Worm (Caenorhabditis elegans) whole organism, young adult: ENCODE data around the gene C06A1.3.

Source experiments
- C06A6.2 ChIP-seq: fragments of 200-800 bp; sonication (Bioruptor generic); conservative IDR thresholded peaks from 2 replicates; pipeline ENCODE4 v1.3.6; 2022; ENCODE audit warnings: missing genetic modification characterization, missing compliant biosample characterization
- C17E4.6 ChIP-seq: fragments of 200-800 bp; sonication (Bioruptor generic); IDR thresholded peaks from 2 replicates; pipeline ENCODE4 v1.3.6; 2022; ENCODE audit warnings: missing genetic modification reagents, missing genetic modification characterization, missing compliant biosample characterization
- D2030.7 ChIP-seq: fragments of 200-800 bp; sonication (Bioruptor generic); IDR thresholded peaks from 2 replicates; pipeline ENCODE4 v1.3.6; 2022; ENCODE audit warnings: missing genetic modification reagents, missing genetic modification characterization, missing compliant biosample characterization
- F22D6.2 ChIP-seq: sonication (generic microtip); optimal IDR thresholded peaks from 2 replicates; lab custom pipeline; 2016; ENCODE audit warnings: mild to moderate bottlenecking, missing genetic modification characterization, missing compliant biosample characterization
- F49E8.2 ChIP-seq: sonication (generic microtip); optimal IDR thresholded peaks from 3 replicates; lab custom pipeline; 2017; ENCODE audit warnings: missing genetic modification characterization, mild to moderate bottlenecking, missing compliant biosample characterization, antibody characterized with exemption, moderate library complexity; ENCODE audit not compliant: insufficient read depth
- Y53G8AR.9 ChIP-seq: fragments of 200-800 bp; sonication (Bioruptor generic); conservative IDR thresholded peaks from 2 replicates; pipeline ENCODE4 v1.3.6; 2022; ENCODE audit warnings: missing genetic modification reagents, missing genetic modification characterization, missing compliant biosample characterization
- Y56A3A.18 ChIP-seq: fragments of 200-800 bp; sonication (Bioruptor generic); IDR thresholded peaks from 2 replicates; pipeline ENCODE4 v1.3.6; 2022; ENCODE audit warnings: missing genetic modification reagents, missing genetic modification characterization, missing compliant biosample characterization
- Y67H2A.10 ChIP-seq: fragments of 200-800 bp; sonication (Bioruptor generic); conservative IDR thresholded peaks from 2 replicates; pipeline ENCODE4 v1.3.6; 2022; ENCODE audit warnings: missing genetic modification reagents, missing genetic modification characterization, missing compliant biosample characterization
- ama-1 ChIP-seq, 3 experiments: fragments of 150-350 bp in 1 of 3; sonication (generic microtip) in 2 of 3; optimal IDR thresholded peaks; 2 replicates each; lab custom pipeline; 2014 to 2018; ENCODE audit warnings: missing biosample characterization in 2 of 3, missing genetic modification characterization in 2 of 3, missing genetic modification reagents in 2 of 3
- aptf-3 ChIP-seq: fragments of 200-800 bp; sonication (Bioruptor generic); IDR thresholded peaks from 2 replicates; pipeline ENCODE4 v1.3.6; 2022; ENCODE audit warnings: missing genetic modification characterization, missing compliant biosample characterization
- attf-6 ChIP-seq: fragments of 200-800 bp; sonication (Bioruptor generic); IDR thresholded peaks from 2 replicates; pipeline ENCODE4 v1.3.6; 2022; ENCODE audit warnings: missing genetic modification reagents, missing genetic modification characterization, missing compliant biosample characterization
- cebp-1 ChIP-seq, 2 experiments: fragments of 200-800 bp in 1 of 2; sonication (Bioruptor generic) in 1 of 2; sonication (generic microtip) in 1 of 2; IDR thresholded peaks in 1 of 2; optimal IDR thresholded peaks in 1 of 2; 2 replicates each; pipeline versions ENCODE4 v1.3.6 to Lab custom; 2017 to 2022; ENCODE audit warnings: missing compliant biosample characterization in 2 of 2, missing genetic modification characterization in 2 of 2, mild to moderate bottlenecking in 1 of 2, missing genetic modification reagents in 1 of 2, moderate library complexity in 1 of 2
- ceh-40 ChIP-seq: fragments of 200-800 bp; sonication (Bioruptor generic); IDR thresholded peaks from 2 replicates; pipeline ENCODE4 v1.3.6; 2022; ENCODE audit warnings: missing genetic modification characterization, missing compliant biosample characterization
- ceh-91 ChIP-seq: fragments of 200-800 bp; sonication (Bioruptor generic); IDR thresholded peaks from 2 replicates; pipeline ENCODE4 v1.3.6; 2022; ENCODE audit warnings: missing genetic modification reagents, missing genetic modification characterization, missing compliant biosample characterization
- chd-7 ChIP-seq: sonication (generic microtip); optimal IDR thresholded peaks from 2 replicates; lab custom pipeline; 2016; ENCODE audit warnings: mild to moderate bottlenecking, missing genetic modification characterization, moderate library complexity, missing compliant biosample characterization
- ekl-4 ChIP-seq: fragments of 200-800 bp; sonication (Bioruptor generic); IDR thresholded peaks from 2 replicates; pipeline ENCODE4 v1.3.6; 2022; ENCODE audit warnings: missing genetic modification reagents, missing genetic modification characterization, missing compliant biosample characterization
- fkh-3 ChIP-seq: sonication (generic microtip); optimal IDR thresholded peaks from 2 replicates; lab custom pipeline; 2016; ENCODE audit warnings: mild to moderate bottlenecking, missing genetic modification characterization, missing compliant biosample characterization
- him-1 ChIP-seq: sonication (generic microtip); optimal IDR thresholded peaks from 2 replicates; lab custom pipeline; 2016; ENCODE audit warnings: missing genotype, missing genetic modification reagents, missing genetic modification characterization, missing compliant biosample characterization
- let-607 ChIP-seq, 2 experiments: fragments of 200-800 bp in 1 of 2; sonication (Bioruptor generic) in 1 of 2; sonication (generic microtip) in 1 of 2; optimal IDR thresholded peaks; 2 replicates each; lab custom pipeline; 2016 to 2018; ENCODE audit warnings: mild to moderate bottlenecking in 2 of 2, missing compliant biosample characterization in 2 of 2, missing genetic modification characterization in 2 of 2, moderate library complexity in 2 of 2, missing genotype in 1 of 2
- lin-26 ChIP-seq: fragments of 200-800 bp; sonication (Bioruptor generic); IDR thresholded peaks from 2 replicates; pipeline ENCODE4 v1.3.6; 2022; ENCODE audit warnings: missing genetic modification reagents, missing genetic modification characterization, missing compliant biosample characterization
- lin-54 ChIP-seq: fragments of 200-800 bp; sonication (Bioruptor generic); optimal IDR thresholded peaks from 2 replicates; lab custom pipeline; 2018; ENCODE audit warnings: mild to moderate bottlenecking, missing genetic modification characterization, missing compliant biosample characterization
- lir-1 ChIP-seq: fragments of 200-800 bp; sonication (Bioruptor generic); conservative IDR thresholded peaks from 2 replicates; pipeline ENCODE4 v1.3.6; 2022; ENCODE audit warnings: missing genetic modification reagents, missing genetic modification characterization, missing compliant biosample characterization
- lsy-27 ChIP-seq: sonication (generic microtip); optimal IDR thresholded peaks from 2 replicates; lab custom pipeline; 2017; ENCODE audit warnings: missing genetic modification characterization, mild to moderate bottlenecking, missing compliant biosample characterization, antibody characterized with exemption, missing genotype, borderline replicate concordance; ENCODE audit not compliant: insufficient read depth
- madf-10 ChIP-seq: sonication (generic microtip); optimal IDR thresholded peaks from 2 replicates; lab custom pipeline; 2016; ENCODE audit warnings: mild to moderate bottlenecking, missing genetic modification characterization, missing compliant biosample characterization
- nfya-2 ChIP-seq: fragments of 200-800 bp; sonication (Bioruptor generic); IDR thresholded peaks from 2 replicates; pipeline ENCODE4 v1.3.6; 2022; ENCODE audit warnings: missing genetic modification reagents, missing genetic modification characterization, missing compliant biosample characterization
- nfyb-1 ChIP-seq: fragments of 200-800 bp; sonication (Bioruptor generic); IDR thresholded peaks from 2 replicates; pipeline ENCODE4 v1.3.6; 2022; ENCODE audit warnings: missing genetic modification reagents, missing genetic modification characterization, missing compliant biosample characterization
- nhr-120 ChIP-seq: fragments of 200-800 bp; sonication (Bioruptor generic); IDR thresholded peaks from 2 replicates; pipeline ENCODE4 v1.3.6; 2022; ENCODE audit warnings: missing genetic modification characterization, missing compliant biosample characterization
- nhr-90 ChIP-seq: sonication (generic microtip); optimal IDR thresholded peaks from 2 replicates; lab custom pipeline; 2016; ENCODE audit warnings: missing genotype, mild to moderate bottlenecking, missing genetic modification characterization, missing compliant biosample characterization
- rcor-1 ChIP-seq: fragments of 200-800 bp; sonication (Bioruptor generic); IDR thresholded peaks from 2 replicates; pipeline ENCODE4 v1.3.6; 2022; ENCODE audit warnings: missing genetic modification reagents, missing genetic modification characterization, missing compliant biosample characterization
- sdz-38 ChIP-seq: sonication (generic microtip); optimal IDR thresholded peaks from 2 replicates; lab custom pipeline; 2016; ENCODE audit warnings: missing genotype, missing genetic modification characterization, missing compliant biosample characterization
- snpc-1.1 ChIP-seq: sonication (generic microtip); optimal IDR thresholded peaks from 2 replicates; lab custom pipeline; 2017; ENCODE audit warnings: missing genetic modification characterization, mild to moderate bottlenecking, missing compliant biosample characterization, antibody characterized with exemption, moderate library complexity, missing genotype, missing genetic modification reagents; ENCODE audit not compliant: insufficient read depth
- snpc-1.3 ChIP-seq: sonication (generic microtip); optimal IDR thresholded peaks from 2 replicates; lab custom pipeline; 2017; ENCODE audit warnings: missing genetic modification characterization, mild to moderate bottlenecking, missing compliant biosample characterization, antibody characterized with exemption, moderate library complexity, missing genotype, missing genetic modification reagents; ENCODE audit not compliant: insufficient read depth
- snpc-4 ChIP-seq, 5 experiments: fragments of 150-350 bp in 1 of 5; sonication (generic microtip) in 4 of 5; optimal IDR thresholded peaks; 2 replicates each; lab custom pipeline; 2014 to 2018; ENCODE audit warnings: missing genetic modification characterization in 5 of 5, missing biosample characterization in 3 of 5, antibody characterized with exemption in 2 of 5, mild to moderate bottlenecking in 2 of 5, missing compliant biosample characterization in 2 of 5, missing genotype in 2 of 5, moderate library complexity in 2 of 5, missing genetic modification reagents in 1 of 5
- tbp1 ChIP-seq: fragments of 200-800 bp; sonication (Bioruptor generic); optimal IDR thresholded peaks from 2 replicates; lab custom pipeline; 2018; ENCODE audit warnings: mild to moderate bottlenecking, missing genetic modification characterization, missing compliant biosample characterization
- zfh-2 ChIP-seq: fragments of 200-800 bp; sonication (Bioruptor generic); conservative IDR thresholded peaks from 2 replicates; pipeline ENCODE4 v1.3.6; 2022; ENCODE audit warnings: missing genetic modification reagents, missing genetic modification characterization, missing compliant biosample characterization
- ztf-18 ChIP-seq: sonication (generic microtip); optimal IDR thresholded peaks from 2 replicates; lab custom pipeline; 2016; ENCODE audit warnings: missing genotype, mild to moderate bottlenecking, missing genetic modification characterization, missing compliant biosample characterization
- ztf-26 ChIP-seq: sonication (generic microtip); optimal IDR thresholded peaks from 2 replicates; lab custom pipeline; 2017; ENCODE audit warnings: missing genetic modification characterization, missing compliant biosample characterization

The C06A1.3 gene

DNA sequence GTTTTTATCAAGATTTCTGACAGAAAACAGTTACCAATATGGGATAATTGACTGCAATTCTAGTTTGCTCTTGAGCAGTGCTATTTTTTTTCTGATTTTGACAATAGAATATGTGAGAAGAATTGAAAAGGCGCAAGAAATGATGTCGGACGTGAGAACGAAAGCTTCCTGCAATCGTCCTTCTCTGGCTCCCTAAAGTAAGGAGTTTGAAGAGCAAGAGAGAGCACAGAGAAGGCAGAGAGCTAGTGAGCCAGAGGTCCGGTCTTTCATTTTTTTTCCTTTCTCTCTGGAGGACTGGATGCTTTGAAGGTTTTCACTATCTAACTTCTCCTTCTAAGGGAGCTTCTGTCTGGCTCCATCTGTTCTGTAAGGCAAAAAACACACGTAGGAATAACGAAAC lies 21.9 kb upstream of the C06A1.3 start:
- TF ChIP-seq zfh-2 (GFP tag; lab: Robert Waterston, UW) (peak; percentile 17; the same call in 1 of the 2 replicates), ama-1 (optimal IDR thresholded peaks at IDR 0.05; lab: Kevin White, UChicago) (peak; percentile 82), ama-1 (GFP tag; optimal IDR thresholded peaks at IDR 0.05; lab: Kevin White, UChicago) (no peak), nfya-2 (no peak), snpc-1.1 (tag; lab: Kevin White, UChicago) (no peak), cebp-1 (GFP tag; IDR thresholded peaks at IDR 0.05; lab: Robert Waterston, UW) (no peak), cebp-1 (tag; optimal IDR thresholded peaks at IDR 0.05; lab: Kevin White, UChicago) (peak; percentile 9), C17E4.6 (GFP tag; lab: Robert Waterston, UW) (no peak)
- TF ChIP-seq, all 124 proteins: peak for 3

DNA sequence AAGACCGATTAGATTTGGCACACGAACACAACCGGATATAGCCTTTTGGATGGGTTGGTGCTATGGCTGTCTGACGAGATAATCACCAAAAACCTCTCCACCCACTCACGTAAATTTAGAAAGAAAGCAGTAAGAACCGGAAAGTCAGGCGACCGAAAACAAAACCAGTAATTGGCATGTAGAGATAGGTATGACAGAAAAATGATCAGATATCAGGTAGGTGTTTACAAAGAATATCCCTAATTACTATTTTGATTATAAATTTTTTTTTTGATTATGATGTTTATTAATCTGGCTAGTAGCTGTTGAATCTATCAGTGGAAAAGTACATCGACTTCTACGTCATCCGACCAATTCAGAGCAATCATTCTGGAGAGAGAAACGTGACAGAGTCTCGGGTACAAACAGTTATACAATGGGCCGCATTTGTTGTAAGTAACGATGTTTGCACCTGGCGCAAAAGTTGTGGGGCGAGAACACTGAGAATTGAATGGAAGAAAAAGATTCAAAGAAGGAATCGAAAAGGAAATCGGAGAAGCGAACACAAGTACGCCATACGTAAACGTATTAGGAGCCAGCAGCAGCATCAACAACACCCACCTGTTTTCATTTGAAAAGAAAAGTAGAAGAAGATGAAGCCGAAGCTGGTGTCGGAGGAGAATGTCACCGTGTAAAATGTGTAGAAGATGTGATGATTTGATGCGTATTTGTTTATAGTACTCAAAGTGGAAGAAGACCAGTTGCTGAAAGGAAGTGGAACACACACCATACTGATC lies 21.0 kb upstream of the C06A1.3 start:
- TF ChIP-seq ztf-26 (tag; lab: Kevin White, UChicago) = peak; percentile 8
- TF ChIP-seq ama-1 (optimal IDR thresholded peaks at IDR 0.05; lab: Kevin White, UChicago) = peak; percentile 42
- TF ChIP-seq ama-1 (GFP tag; optimal IDR thresholded peaks at IDR 0.05; lab: Kevin White, UChicago) = peak in 1 of 2 experiments; percentile 2
- peak; percentile 29 for TF ChIP-seq chd-7 (tag; lab: Kevin White, UChicago)
- TF ChIP-seq Y53G8AR.9 (GFP tag; lab: Robert Waterston, UW) = peak; percentile 60; the same call in 1 of the 2 replicates
- TF ChIP-seq C17E4.6 (GFP tag; lab: Robert Waterston, UW) = no peak
- no peak for TF ChIP-seq cebp-1 (GFP tag; IDR thresholded peaks at IDR 0.05; lab: Robert Waterston, UW)
- TF ChIP-seq cebp-1 (tag; optimal IDR thresholded peaks at IDR 0.05; lab: Kevin White, UChicago) = peak; percentile 10
- TF ChIP-seq nfyb-1 (GFP tag; lab: Robert Waterston, UW) = 0 out of 2 replicates have a peak, but pooled peaks have one; percentile 42
- TF ChIP-seq fkh-3 (tag; lab: Kevin White, UChicago) = no peak
- TF ChIP-seq lin-26 = 0 out of 2 replicates have a peak, but pooled peaks have one; percentile 14
- no peak for TF ChIP-seq tbp1 (GFP tag; lab: Kevin White, UChicago)

DNA sequence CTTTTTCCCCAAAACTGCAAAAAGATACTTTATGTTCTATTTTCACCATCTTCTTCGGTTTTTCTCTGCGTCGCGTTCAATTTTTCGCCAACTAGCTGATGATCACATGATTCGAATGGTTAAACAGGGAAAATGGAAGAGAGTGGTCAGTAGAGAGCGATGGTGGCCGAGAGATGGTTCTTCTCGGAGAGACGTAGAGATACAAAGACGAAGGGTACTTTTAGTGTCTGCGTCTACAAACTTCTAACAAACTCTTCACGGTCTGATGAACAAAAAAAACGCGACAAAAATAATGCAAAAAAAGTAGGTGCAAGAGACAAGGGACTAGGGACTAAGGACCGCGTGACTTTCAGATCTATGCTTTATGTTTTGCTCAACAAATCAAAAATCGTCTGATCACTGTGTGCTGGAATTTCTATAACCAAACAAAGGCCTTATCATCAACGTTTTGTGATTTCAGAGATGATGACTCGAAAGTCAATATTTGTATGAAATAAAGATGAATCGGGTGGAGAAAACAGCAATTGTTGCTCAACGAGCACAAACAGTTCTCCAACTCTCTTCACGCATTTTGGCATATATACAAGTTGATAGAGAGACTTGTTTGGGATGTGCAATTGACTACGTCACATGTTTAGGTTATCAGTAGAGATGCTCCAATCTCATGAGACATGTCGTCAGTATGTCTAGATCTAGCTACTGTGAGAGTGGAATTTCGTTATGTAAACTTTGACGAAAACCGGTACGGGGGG lies 19.9 kb upstream of the C06A1.3 start:
- TF ChIP-seq lin-54 (GFP tag; lab: Kevin White, UChicago) (peak; percentile 47), ekl-4 (peak; percentile 71), ceh-91 (no peak), aptf-3 (GFP tag; lab: Robert Waterston, UW) (no peak), Y56A3A.18 (GFP tag; lab: Robert Waterston, UW) (no peak), lsy-27 (no peak), madf-10 (tag; lab: Kevin White, UChicago) (peak; percentile 67), rcor-1 (GFP tag; lab: Robert Waterston, UW) (peak; percentile 70), lir-1 (GFP tag; lab: Robert Waterston, UW) (0 out of 2 replicates have a peak, but pooled peaks have one; percentile 49), nfyb-1 (GFP tag; lab: Robert Waterston, UW) (peak; percentile 88), F22D6.2 (tag; lab: Kevin White, UChicago) (peak; percentile 76), snpc-1.3 (no peak), snpc-4 (GFP tag; optimal IDR thresholded peaks at IDR 0.05; lab: Kevin White, UChicago) (no peak), snpc-4 (tag; optimal IDR thresholded peaks at IDR 0.05; lab: Kevin White, UChicago) (peak in 3 of 4 experiments; percentile 16 to 53 (median 52)), let-607 (tag; optimal IDR thresholded peaks at IDR 0.05; lab: Kevin White, UChicago) (peak in 1 of 2 experiments; percentile 66), nhr-90 (tag; lab: Kevin White, UChicago) (peak; percentile 73), Y67H2A.10 (GFP tag; lab: Robert Waterston, UW) (0 out of 2 replicates have a peak, but pooled peaks have one; percentile 8), sdz-38 (tag; lab: Kevin White, UChicago) (no peak), attf-6 (GFP tag; lab: Robert Waterston, UW) (no peak), D2030.7 (no peak), ztf-18 (tag; lab: Kevin White, UChicago) (no peak), him-1 (no peak), ceh-40 (GFP tag; lab: Robert Waterston, UW) (0 out of 2 replicates have a peak, but pooled peaks have one; percentile 25), C06A6.2 (GFP tag; lab: Robert Waterston, UW) (peak; percentile 76), F49E8.2 (tag; lab: Kevin White, UChicago) (no peak), nhr-120 (no peak)
